Fruit fly (Drosophila melanogaster) whole organism, wandering third instar larva: ENCODE results near the gene Sec16.

Source experiments
- Abd-B ChIP-seq: fragments of >200 bp; optimal IDR thresholded peaks from 2 replicates; lab custom pipeline; 2017; ENCODE audit warnings: missing biosample characterization, missing genetic modification characterization
- CG32264 ChIP-seq: fragments of 200-800 bp; sonication (Bioruptor generic); optimal IDR thresholded peaks from 2 replicates; lab custom pipeline; 2016; ENCODE audit warnings: missing biosample characterization, missing genetic modification characterization
- CG9705 ChIP-seq: fragments of 200-800 bp; sonication (Bioruptor generic); optimal IDR thresholded peaks from 2 replicates; lab custom pipeline; 2018; ENCODE audit warnings: missing biosample characterization, mild to moderate bottlenecking, missing genetic modification characterization
- CrebA ChIP-seq: fragments of 200-800 bp; sonication (Bioruptor generic); optimal IDR thresholded peaks from 2 replicates; lab custom pipeline; 2016; ENCODE audit warnings: missing biosample characterization, mild to moderate bottlenecking, missing genetic modification characterization, borderline replicate concordance
- Dfd ChIP-seq: fragments of >200 bp; optimal IDR thresholded peaks from 2 replicates; lab custom pipeline; 2017; ENCODE audit warnings: missing biosample characterization, missing genetic modification characterization
- Dif ChIP-seq: fragments of 200-275, 200-300 bp; sonication (Bioruptor generic); optimal IDR thresholded peaks from 2 replicates; lab custom pipeline; 2018; ENCODE audit warnings: missing biosample characterization, missing genetic modification characterization; ENCODE audit not compliant: partially characterized antibody
- GATAd ChIP-seq: sonication (Bioruptor generic); optimal IDR thresholded peaks from 2 replicates; lab custom pipeline; 2016; ENCODE audit warnings: missing biosample characterization, missing genetic modification characterization
- HLH106 ChIP-seq: fragments of 200-800 bp; optimal IDR thresholded peaks from 3 replicates; lab custom pipeline; 2019; ENCODE audit warnings: missing biosample characterization, mild to moderate bottlenecking, missing genetic modification characterization, moderate library complexity
- Hnf4 ChIP-seq: fragments of 200-800 bp; sonication (Bioruptor generic); optimal IDR thresholded peaks from 2 replicates; lab custom pipeline; 2016; ENCODE audit warnings: missing biosample characterization, mild to moderate bottlenecking, missing genetic modification characterization
- Hr78 ChIP-seq: fragments of >200 bp; optimal IDR thresholded peaks from 2 replicates; lab custom pipeline; 2017; ENCODE audit warnings: missing biosample characterization, missing genetic modification characterization
- Hr83 ChIP-seq: fragments of 200-300 bp; sonication (Bioruptor generic); optimal IDR thresholded peaks from 2 replicates; lab custom pipeline; 2016; ENCODE audit warnings: missing biosample characterization, mild to moderate bottlenecking, missing genetic modification characterization, moderate library complexity; ENCODE audit not compliant: poor library complexity, severe bottlenecking
- Jra ChIP-seq: sonication (Bioruptor generic); optimal IDR thresholded peaks from 2 replicates; lab custom pipeline; 2016; ENCODE audit warnings: missing biosample characterization, missing genetic modification characterization
- Mio ChIP-seq: sonication (Bioruptor generic); optimal IDR thresholded peaks from 2 replicates; lab custom pipeline; 2016; ENCODE audit warnings: missing biosample characterization, missing genetic modification characterization
- Myc ChIP-seq: fragments of >200 bp; optimal IDR thresholded peaks from 2 replicates; lab custom pipeline; 2017
- N ChIP-seq: fragments of >200 bp; optimal IDR thresholded peaks from 2 replicates; lab custom pipeline; 2018; ENCODE audit warnings: missing biosample characterization, missing external identifiers, missing genetic modification characterization
- OdsH ChIP-seq: fragments of 200-800 bp; sonication (Bioruptor generic); optimal IDR thresholded peaks from 2 replicates; lab custom pipeline; 2016; ENCODE audit warnings: missing biosample characterization, mild to moderate bottlenecking, missing genetic modification characterization
- Rel ChIP-seq, 2 experiments: fragments of 200-800 bp; sonication (Bioruptor generic) in 1 of 2; optimal IDR thresholded peaks; 2 replicates in 1 of 2; 3 replicates in 1 of 2; lab custom pipeline; 2016 to 2019; ENCODE audit warnings: mild to moderate bottlenecking in 2 of 2, missing biosample characterization in 2 of 2, missing genetic modification characterization in 2 of 2, moderate library complexity in 1 of 2
- Sp1 ChIP-seq: fragments of 200-800 bp; sonication (Bioruptor generic); optimal IDR thresholded peaks from 3 replicates; lab custom pipeline; 2019; ENCODE audit warnings: missing biosample characterization, mild to moderate bottlenecking, missing genetic modification characterization, moderate library complexity
- Vsx2 ChIP-seq: fragments of 200-300, 225-300 bp; sonication (Bioruptor generic); optimal IDR thresholded peaks from 2 replicates; lab custom pipeline; 2018; ENCODE audit warnings: missing biosample characterization, missing genetic modification characterization; ENCODE audit not compliant: partially characterized antibody
- br ChIP-seq: fragments of 200-800 bp; sonication (Bioruptor generic); optimal IDR thresholded peaks from 2 replicates; lab custom pipeline; 2016; ENCODE audit warnings: missing biosample characterization, missing genetic modification characterization
- brk ChIP-seq: fragments of 200-800 bp; sonication (Bioruptor generic); optimal IDR thresholded peaks from 2 replicates; lab custom pipeline; 2016; ENCODE audit warnings: missing biosample characterization, mild to moderate bottlenecking, missing genetic modification characterization
- dl ChIP-seq, 2 experiments: fragments of 175-275, 200-275 bp in 1 of 2; fragments of 200-275 bp in 1 of 2; sonication (Bioruptor generic); optimal IDR thresholded peaks; lab custom pipeline; 2018; ENCODE audit warnings: mild to moderate bottlenecking in 2 of 2, missing biosample characterization in 2 of 2, missing genetic modification characterization in 2 of 2, moderate library complexity in 2 of 2; ENCODE audit not compliant: partially characterized antibody in 2 of 2, insufficient read depth in 1 of 2
- dmrt93B ChIP-seq: fragments of 200-800 bp; sonication (Bioruptor generic); optimal IDR thresholded peaks from 2 replicates; lab custom pipeline; 2018; ENCODE audit warnings: missing biosample characterization, mild to moderate bottlenecking, missing genetic modification characterization
- dsf ChIP-seq: sonication (Bioruptor generic); optimal IDR thresholded peaks from 2 replicates; lab custom pipeline; 2016; ENCODE audit warnings: missing biosample characterization, missing genetic modification characterization, borderline replicate concordance
- ey ChIP-seq: fragments of 200-800 bp; sonication (Bioruptor generic); optimal IDR thresholded peaks from 2 replicates; lab custom pipeline; 2016; ENCODE audit warnings: missing biosample characterization, missing genetic modification characterization
- foxo ChIP-seq, 2 experiments: fragments of 200-800 bp; sonication (Bioruptor generic); optimal IDR thresholded peaks; 2 replicates in 1 of 2; 3 replicates in 1 of 2; lab custom pipeline; 2016 to 2017; ENCODE audit warnings: missing biosample characterization in 2 of 2, missing genetic modification characterization in 2 of 2
- fru ChIP-seq: fragments of 200-800 bp; sonication (Bioruptor generic); optimal IDR thresholded peaks from 3 replicates; lab custom pipeline; 2016; ENCODE audit warnings: missing biosample characterization, mild to moderate bottlenecking, missing genetic modification characterization
- h ChIP-seq: fragments of 200-800 bp; sonication (Bioruptor generic); optimal IDR thresholded peaks from 3 replicates; lab custom pipeline; 2016; ENCODE audit warnings: missing biosample characterization, mild to moderate bottlenecking, missing genetic modification characterization
- jim ChIP-seq: fragments of 175-275, 200-325 bp; sonication (Bioruptor generic); optimal IDR thresholded peaks from 2 replicates; lab custom pipeline; 2016; ENCODE audit warnings: missing biosample characterization, mild to moderate bottlenecking, missing genetic modification characterization
- lola ChIP-seq: fragments of >200 bp; optimal IDR thresholded peaks from 2 replicates; lab custom pipeline; 2017; ENCODE audit warnings: missing biosample characterization, missing genetic modification characterization
- pan ChIP-seq: fragments of >200 bp; optimal IDR thresholded peaks from 2 replicates; lab custom pipeline; 2017
- psq ChIP-seq: fragments of 200-800 bp; sonication (Bioruptor generic); optimal IDR thresholded peaks from 3 replicates; lab custom pipeline; 2017; ENCODE audit warnings: missing biosample characterization, mild to moderate bottlenecking, missing genetic modification characterization, moderate library complexity
- rgr ChIP-seq: fragments of 200-800 bp; sonication (Bioruptor generic); optimal IDR thresholded peaks from 3 replicates; lab custom pipeline; 2016; ENCODE audit warnings: missing biosample characterization, mild to moderate bottlenecking, missing genetic modification characterization
- sage ChIP-seq: fragments of 200-800 bp; sonication (Bioruptor generic); optimal IDR thresholded peaks from 2 replicates; lab custom pipeline; 2016; ENCODE audit warnings: missing biosample characterization, mild to moderate bottlenecking, missing genetic modification characterization
- sv ChIP-seq: fragments of 200-800 bp; sonication (Bioruptor generic); optimal IDR thresholded peaks from 3 replicates; lab custom pipeline; 2016; ENCODE audit warnings: missing biosample characterization, missing genetic modification characterization
- tai ChIP-seq: sonication (Bioruptor generic); optimal IDR thresholded peaks from 2 replicates; lab custom pipeline; 2016; ENCODE audit warnings: missing biosample characterization, missing genetic modification characterization
- usp ChIP-seq: fragments of >200 bp; optimal IDR thresholded peaks from 2 replicates; lab custom pipeline; 2017; ENCODE audit warnings: missing biosample characterization, missing genetic modification characterization
- woc ChIP-seq: sonication (Bioruptor generic); optimal IDR thresholded peaks from 2 replicates; lab custom pipeline; 2016; ENCODE audit warnings: missing biosample characterization, mild to moderate bottlenecking, missing genetic modification characterization

Gene Sec16

dm6 chrX:12595610-12596336 lies at the start of gene Sec16, which contains the start of gene CG1824:
TSS of gene Sec16 (plus strand) at chrX:12596047.
TSS of gene CG1824 (minus strand) at chrX:12595624.
- TF ChIP-seq Jra (GFP tag; lab: Kevin White, UChicago) = no peak
- peak; percentile 54 for TF ChIP-seq dmrt93B (GFP tag; lab: Kevin White, UChicago)
- no peak for TF ChIP-seq Rel (GFP tag; optimal IDR thresholded peaks at IDR 0.05; lab: Kevin White, UChicago)
- TF ChIP-seq Rel (tag; optimal IDR thresholded peaks at IDR 0.05; lab: Kevin White, UChicago) = no peak
- TF ChIP-seq usp (GFP tag; lab: Kevin White, UChicago) = no peak
- peak; percentile 26 for TF ChIP-seq rgr (GFP tag; lab: Kevin White, UChicago)
- TF ChIP-seq Sp1 (GFP tag; lab: Kevin White, UChicago) = peak; percentile 28
- TF ChIP-seq CrebA = no peak
- peak; percentile 12 for TF ChIP-seq ey (GFP tag; lab: Kevin White, UChicago)
- no peak for TF ChIP-seq dl (GFP tag; optimal IDR thresholded peaks at IDR 0.05; lab: Kevin White, UChicago; ENCODE audit: insufficient read depth in 1 of 2, partially characterized antibody in 2 of 2)
- TF ChIP-seq foxo (GFP tag; optimal IDR thresholded peaks at IDR 0.05; lab: Kevin White, UChicago) = peak in 1 of 2 experiments; percentile 61
- peak; percentile 37 for TF ChIP-seq psq (GFP tag; lab: Kevin White, UChicago)
- peak; percentile 96 for TF ChIP-seq Vsx2
- TF ChIP-seq brk = no peak
- no peak for TF ChIP-seq Dfd
- TF ChIP-seq N = no peak
- no peak for TF ChIP-seq fru
- no peak for TF ChIP-seq Hr78
- TF ChIP-seq CG9705 (GFP tag; lab: Kevin White, UChicago) = peak; percentile 30
- TF ChIP-seq Mio (GFP tag; lab: Kevin White, UChicago) = no peak
- no peak for TF ChIP-seq Myc (lab: Kevin White, UChicago)
- TF ChIP-seq sv = peak; percentile 19
- TF ChIP-seq Dif (GFP tag; lab: Kevin White, UChicago) = no peak
- no peak for TF ChIP-seq dsf (GFP tag; lab: Kevin White, UChicago)
- TF ChIP-seq CG32264 = no peak
- no peak for TF ChIP-seq jim (GFP tag; lab: Kevin White, UChicago)
- TF ChIP-seq OdsH (GFP tag; lab: Kevin White, UChicago) = no peak
- no peak for TF ChIP-seq lola
- TF ChIP-seq woc (GFP tag; lab: Kevin White, UChicago) = peak; percentile 27
- peak; percentile 66 for TF ChIP-seq HLH106 (tag; lab: Kevin White, UChicago)
- TF ChIP-seq pan (lab: Kevin White, UChicago) = no peak
- no peak for TF ChIP-seq Hnf4 (GFP tag; lab: Kevin White, UChicago)
- no peak for TF ChIP-seq h (GFP tag; lab: Kevin White, UChicago)
- no peak for TF ChIP-seq sage (GFP tag; lab: Kevin White, UChicago)
- TF ChIP-seq Abd-B (GFP tag; lab: Kevin White, UChicago) = no peak
- no peak for TF ChIP-seq tai (GFP tag; lab: Kevin White, UChicago)
- TF ChIP-seq GATAd (GFP tag; lab: Kevin White, UChicago) = no peak
- no peak for TF ChIP-seq br (GFP tag; lab: Kevin White, UChicago)
- peak; percentile 34 for TF ChIP-seq Hr83 (GFP tag; lab: Kevin White, UChicago)

dm6 chrX:12546119-12546518 lies 49.7 kb upstream of the Sec16 start:
- TF ChIP-seq dl (GFP tag; optimal IDR thresholded peaks at IDR 0.05; lab: Kevin White, UChicago; ENCODE audit: insufficient read depth in 1 of 2, partially characterized antibody in 2 of 2) = peak in 1 of 2 experiments; percentile 5
- no peak for TF ChIP-seq pan (lab: Kevin White, UChicago)
- no peak for TF ChIP-seq Rel (GFP tag; optimal IDR thresholded peaks at IDR 0.05; lab: Kevin White, UChicago)
- TF ChIP-seq Rel (tag; optimal IDR thresholded peaks at IDR 0.05; lab: Kevin White, UChicago) = peak; percentile 72
